Fruit fly (Drosophila melanogaster) S2 (cell line): ENCODE measurements around the gene EMC3.

Experiments used
- CG8478 ChIP-seq: fragments of >200 bp; optimal IDR thresholded peaks from 2 replicates; lab custom pipeline; 2018
- CTCF ChIP-seq, 2 experiments: fragments of >200 bp; optimal IDR thresholded peaks; 2 replicates each; lab custom pipeline; 2018

Gene EMC3

dm6 chr2L:10732343-10732808 lies at the start of gene EMC3, which contains the start of gene Dpy-30L1:
Gene EMC3, minus strand, starts transcription at chr2L:10732423.
Gene Dpy-30L1, plus strand, starts transcription at chr2L:10732653.
- TF ChIP-seq CG8478 (lab: Kevin White, UChicago): no peak
- TF ChIP-seq CTCF (optimal IDR thresholded peaks at IDR 0.05; lab: Kevin White, UChicago): no peak

- no peak for TF ChIP-seq CTCF (optimal IDR thresholded peaks at IDR 0.05; lab: Kevin White, UChicago)
- no peak for TF ChIP-seq CG8478 (lab: Kevin White, UChicago)
Observed at dm6 chr2L:10781252-10781651, 49.0 kb upstream of the EMC3 start.

dm6 chr2L:10774041-10774440 lies 41.8 kb upstream of the EMC3 start:
- no peak for TF ChIP-seq CG8478 (lab: Kevin White, UChicago)

dm6 chr2L:10770568-10770967 lies 38.3 kb upstream of the EMC3 start, which contains the start of gene CG17127:
Gene CG17127, plus strand, starts transcription at chr2L:10770868.
- no peak for TF ChIP-seq CTCF (optimal IDR thresholded peaks at IDR 0.05; lab: Kevin White, UChicago)
- no peak for TF ChIP-seq CG8478 (lab: Kevin White, UChicago)

DNA sequence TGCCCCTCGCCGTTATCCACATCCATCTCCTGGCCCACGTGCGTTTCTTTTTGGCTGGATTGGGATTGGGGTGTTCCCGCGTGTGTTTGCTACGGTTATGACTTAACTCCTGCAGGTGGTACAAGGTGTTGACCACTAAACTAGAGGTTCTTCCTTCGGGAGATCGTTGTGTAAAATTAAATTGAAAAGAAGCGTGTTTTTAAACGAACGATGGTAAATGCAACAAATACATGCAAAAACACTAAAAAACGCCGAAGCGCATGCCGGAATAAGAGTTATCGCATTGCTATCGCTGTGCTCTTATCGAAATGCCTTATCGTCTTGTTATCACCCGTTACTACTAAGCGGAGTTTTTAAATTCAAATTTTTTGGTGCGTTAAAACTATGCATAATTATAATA lies 37.5 kb upstream of the EMC3 start, which contains the start of gene CG6724:
CG6724 (minus strand) TSS at position 245 of the 400 bp plus-strand sequence.
- no peak for TF ChIP-seq CG8478 (lab: Kevin White, UChicago)

dm6 chr2L:10767597-10768188 lies 35.5 kb upstream of the EMC3 start, which contains the start of gene Ubc2:
Gene Ubc2, minus strand, starts transcription at chr2L:10768006.
- TF ChIP-seq CG8478 (lab: Kevin White, UChicago): no peak
- TF ChIP-seq CTCF (optimal IDR thresholded peaks at IDR 0.05; lab: Kevin White, UChicago): peak in 1 of 2 experiments; percentile 28

DNA sequence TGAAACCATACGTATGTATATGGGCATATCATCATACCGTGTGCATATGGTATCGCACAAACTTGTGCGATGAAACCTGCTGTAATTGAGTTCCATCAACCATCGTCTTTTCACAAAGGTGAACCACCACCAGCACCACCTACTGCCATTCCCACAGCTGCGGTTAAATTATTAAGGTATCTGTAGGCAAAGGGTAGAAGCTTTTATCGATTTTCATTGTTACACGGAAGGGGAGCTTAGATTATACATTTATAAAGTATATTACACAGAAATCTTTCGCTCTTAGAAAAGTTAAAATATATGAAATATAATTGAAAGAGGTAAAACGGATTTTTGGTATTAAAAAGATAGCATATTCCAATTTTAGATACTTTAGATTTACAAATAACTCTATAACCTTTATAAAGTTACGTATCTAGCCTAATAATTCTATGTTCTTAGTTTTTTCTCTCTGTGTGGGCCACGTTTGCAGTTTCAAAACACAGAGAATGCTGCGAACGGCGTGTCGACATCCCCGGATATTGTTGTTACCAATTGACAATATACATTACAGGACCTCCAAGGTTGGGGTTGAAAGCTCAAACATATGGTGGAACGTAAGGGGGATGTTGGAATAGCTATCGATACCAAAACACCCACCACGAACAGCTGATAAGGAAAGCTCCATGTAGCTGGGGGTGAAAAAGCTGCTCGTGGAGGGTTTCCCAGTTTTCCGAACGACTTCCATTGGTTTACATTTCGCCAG lies 28.4 kb upstream of the EMC3 start, which contains the start of gene CG6495:
CG6495 (plus strand) TSS at position 695 of the 745 bp plus-strand sequence.
- TF ChIP-seq CG8478 (lab: Kevin White, UChicago) (no peak), CTCF (optimal IDR thresholded peaks at IDR 0.05; lab: Kevin White, UChicago) (no peak)

DNA sequence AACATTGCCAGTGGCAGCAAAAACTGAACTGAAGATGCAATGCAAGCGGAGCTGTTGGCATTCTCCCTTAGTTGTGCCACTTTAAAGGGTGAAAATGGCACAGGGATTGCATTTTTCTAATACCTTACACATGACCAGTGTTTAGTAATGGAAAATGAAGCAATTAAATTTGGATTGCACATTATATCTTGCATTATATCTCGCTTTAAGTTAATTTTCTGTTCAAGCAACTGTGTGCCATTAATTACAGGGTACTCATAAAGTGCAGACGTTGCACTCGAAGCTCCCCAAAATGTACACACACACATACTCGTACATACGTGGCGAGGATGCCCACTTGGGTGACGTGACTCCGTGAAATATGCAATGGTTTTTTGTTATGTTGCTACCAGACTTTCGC lies 27.4 kb upstream of the EMC3 start:
- TF ChIP-seq CG8478 (lab: Kevin White, UChicago) (no peak), CTCF (optimal IDR thresholded peaks at IDR 0.05; lab: Kevin White, UChicago) (no peak)

DNA sequence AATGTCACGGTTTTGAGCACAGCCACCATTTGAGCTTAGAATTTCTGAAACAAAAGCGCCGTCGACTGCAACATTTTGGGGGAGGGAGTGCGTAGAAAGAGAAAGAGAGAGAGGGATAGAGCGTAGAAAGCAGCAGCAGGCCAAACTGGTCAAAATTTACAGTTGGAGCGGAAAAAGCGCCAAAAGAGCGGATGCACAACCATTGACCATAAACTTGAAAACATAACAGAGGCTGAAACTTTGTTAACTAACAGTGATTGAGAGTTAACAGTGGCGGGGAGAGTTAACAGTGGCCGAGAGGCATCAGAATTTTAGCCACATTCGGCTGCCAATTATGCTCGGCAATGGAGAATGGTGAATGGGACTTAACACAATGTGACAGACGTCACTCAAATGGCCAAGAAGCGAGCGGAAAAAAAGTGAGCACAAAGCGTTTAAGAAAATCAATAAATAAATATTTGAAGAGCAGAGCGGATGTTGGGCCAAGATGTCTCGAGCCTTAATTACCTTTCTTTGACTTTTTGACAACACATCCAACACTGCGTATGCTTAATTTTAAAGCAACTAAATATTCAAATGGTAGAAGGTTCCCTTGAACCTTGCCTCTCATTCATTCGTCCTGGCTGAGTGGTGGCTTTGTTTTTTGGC lies 24.9 kb upstream of the EMC3 start:
- TF ChIP-seq CG8478 (lab: Kevin White, UChicago): no peak
- no peak for TF ChIP-seq CTCF (optimal IDR thresholded peaks at IDR 0.05; lab: Kevin White, UChicago)

dm6 chr2L:10756049-10756448 lies 23.8 kb upstream of the EMC3 start, which contains the start of gene CG17124:
Gene CG17124, minus strand, starts transcription at chr2L:10756325.
- TF ChIP-seq CTCF (optimal IDR thresholded peaks at IDR 0.05; lab: Kevin White, UChicago): no peak
- no peak for TF ChIP-seq CG8478 (lab: Kevin White, UChicago)

DNA sequence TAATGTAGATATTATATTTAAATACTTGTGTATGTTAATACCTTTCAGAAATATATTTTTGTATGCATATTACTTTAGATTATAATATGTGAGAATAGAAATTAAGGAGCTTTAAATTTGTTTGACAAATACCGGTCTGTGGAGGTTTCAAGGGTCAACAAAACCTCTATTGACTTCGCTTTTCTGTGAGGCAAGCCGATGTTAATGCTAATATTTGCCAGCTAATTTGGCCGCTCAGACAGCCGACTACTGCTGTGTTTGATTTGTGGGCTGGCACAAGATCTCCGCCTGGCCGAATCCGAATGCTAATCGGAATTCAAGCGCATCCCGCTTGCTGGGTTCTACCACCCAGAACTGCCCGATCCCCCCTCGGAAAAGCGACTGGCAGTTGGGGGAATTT lies 22.4 kb upstream of the EMC3 start:
- TF ChIP-seq CG8478 (lab: Kevin White, UChicago) (no peak), CTCF (optimal IDR thresholded peaks at IDR 0.05; lab: Kevin White, UChicago) (no peak)

DNA sequence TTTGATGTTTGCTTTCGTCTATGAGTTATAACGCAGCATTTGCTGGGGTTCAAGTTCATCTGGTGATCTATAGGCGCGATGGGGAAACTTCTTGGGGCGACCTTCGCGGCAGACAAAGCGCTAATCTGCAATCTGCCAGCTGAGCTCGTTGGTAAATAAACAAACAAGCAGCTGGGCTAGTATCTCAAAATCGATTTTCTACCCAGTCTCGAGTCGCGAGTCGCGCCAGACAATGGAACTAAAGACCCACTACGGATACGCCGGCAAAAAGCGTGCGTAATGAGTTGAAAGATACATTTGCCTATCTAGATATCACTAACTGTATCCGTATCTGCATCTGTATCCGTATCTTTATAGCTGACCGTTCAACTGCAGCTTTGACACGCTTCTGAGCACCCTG lies 21.4 kb upstream of the EMC3 start:
- TF ChIP-seq CTCF (optimal IDR thresholded peaks at IDR 0.05; lab: Kevin White, UChicago) (no peak), CG8478 (lab: Kevin White, UChicago) (no peak)

DNA sequence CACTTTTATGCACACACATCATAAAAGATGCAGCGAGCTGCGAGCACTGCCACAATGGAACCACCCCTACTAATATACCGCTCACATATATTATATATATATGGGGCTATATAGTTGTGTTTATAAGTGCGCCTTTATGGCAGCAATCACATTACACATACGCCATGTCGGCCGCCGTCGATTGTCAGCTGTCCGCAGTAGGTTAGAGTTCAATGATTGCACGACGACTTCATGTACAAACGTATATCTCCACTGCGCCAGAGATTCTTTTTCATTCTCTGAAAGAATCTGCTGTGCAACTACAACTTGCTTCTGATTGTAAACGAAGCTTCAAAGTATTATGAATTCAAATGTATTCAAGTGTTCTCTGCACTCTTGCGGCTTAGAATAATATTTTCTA lies 20.4 kb upstream of the EMC3 start:
- no peak for TF ChIP-seq CG8478 (lab: Kevin White, UChicago)
- no peak for TF ChIP-seq CTCF (optimal IDR thresholded peaks at IDR 0.05; lab: Kevin White, UChicago)

- TF ChIP-seq CTCF (optimal IDR thresholded peaks at IDR 0.05; lab: Kevin White, UChicago) (no peak), CG8478 (lab: Kevin White, UChicago) (no peak)
Observed at dm6 chr2L:10751879-10752620, 19.8 kb upstream of the EMC3 start.
